Fruit fly (Drosophila melanogaster) whole organism, prepupa: ENCODE measurements around the gene ninaB.

Source experiments
- CG8319 ChIP-seq: fragments of 200-800 bp; sonication (Bioruptor generic); optimal IDR thresholded peaks from 3 replicates; lab custom pipeline; 2016; ENCODE audit warnings: missing biosample characterization, missing genetic modification characterization
- CG8632 ChIP-seq: fragments of 200-800 bp; sonication (Bioruptor generic); optimal IDR thresholded peaks from 3 replicates; lab custom pipeline; 2016; ENCODE audit warnings: missing biosample characterization, missing genetic modification characterization
- Eip93F ChIP-seq: fragments of 200-800 bp; sonication (Bioruptor generic); optimal IDR thresholded peaks from 2 replicates; lab custom pipeline; 2016; ENCODE audit warnings: missing biosample characterization, mild to moderate bottlenecking, missing genetic modification characterization
- Gug ChIP-seq: fragments of 200-800 bp; sonication (Bioruptor generic); IDR thresholded peaks from 2 replicates; pipeline ENCODE4 v1.3.6; 2022; ENCODE audit warnings: missing biosample characterization, missing genetic modification characterization

DNA sequence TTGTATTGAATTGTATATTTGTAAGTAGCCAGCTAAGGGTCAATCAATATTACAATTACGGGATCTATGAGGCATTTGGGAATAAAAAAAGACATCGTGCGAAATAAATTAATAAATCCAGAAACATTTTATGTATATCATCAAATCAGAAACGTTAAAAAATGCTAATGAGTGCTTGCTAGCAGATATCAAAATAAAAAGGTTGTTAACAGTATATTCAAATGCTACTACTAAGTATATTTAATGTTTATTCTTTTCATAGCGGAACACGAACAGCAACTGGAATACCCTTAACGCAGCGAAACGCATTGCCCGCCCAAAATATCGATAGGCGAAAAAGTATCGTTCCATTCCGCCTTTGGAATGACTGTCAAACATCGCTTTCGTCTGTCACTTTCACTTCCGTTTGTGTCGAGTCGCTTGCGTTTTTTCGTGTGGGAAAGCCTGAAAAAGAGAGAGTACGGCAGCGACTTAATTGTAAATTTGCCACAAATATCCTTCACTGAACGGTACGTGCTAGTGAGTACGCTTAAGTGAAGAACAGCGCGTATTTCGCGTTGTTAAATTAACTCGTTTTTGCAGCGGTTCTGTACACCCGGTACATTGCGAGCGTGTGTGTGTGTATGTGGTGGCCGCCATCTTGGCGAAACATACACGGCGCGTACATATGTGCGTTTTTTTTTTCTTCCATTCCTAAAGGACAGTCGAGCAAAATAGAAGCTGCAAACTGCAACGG lies 39.3 kb upstream of the ninaB start, which contains the start of gene B52:
- TF ChIP-seq CG8319 (GFP tag; lab: Kevin White, UChicago) (peak; percentile 22), CG8632 (GFP tag; lab: Kevin White, UChicago) (peak; percentile 58), Gug (GFP tag; lab: Robert Waterston, UW) (no peak), Eip93F (GFP tag; lab: Kevin White, UChicago) (no peak)
